Worm (Caenorhabditis elegans) whole organism, L3 larva: ENCODE measurements around the gene mrps-18A.

Source experiments
- daf-12 ChIP-seq: fragments of 150-350 bp; optimal IDR thresholded peaks from 2 replicates; lab custom pipeline; 2014; ENCODE audit warnings: missing biosample characterization, missing genetic modification reagents, missing genetic modification characterization
- elt-1 ChIP-seq: fragments of 150-350 bp; optimal IDR thresholded peaks from 2 replicates; lab custom pipeline; 2014; ENCODE audit warnings: missing biosample characterization, missing genetic modification characterization
- fkh-10 ChIP-seq: sonication (generic microtip); optimal IDR thresholded peaks from 2 replicates; lab custom pipeline; 2017; ENCODE audit warnings: missing biosample characterization, missing genetic modification reagents, missing genetic modification characterization
- nfya-1 ChIP-seq: sonication (generic microtip); optimal IDR thresholded peaks from 2 replicates; lab custom pipeline; 2017; ENCODE audit warnings: missing genetic modification characterization, mild to moderate bottlenecking, missing compliant biosample characterization, antibody characterized with exemption, moderate library complexity; ENCODE audit not compliant: insufficient read depth
- nhr-12 ChIP-seq: fragments of 150-350 bp; optimal IDR thresholded peaks from 2 replicates; lab custom pipeline; 2014; ENCODE audit warnings: missing biosample characterization, missing genetic modification characterization
- nhr-25 ChIP-seq: sonication (generic microtip); optimal IDR thresholded peaks from 2 replicates; lab custom pipeline; 2017; ENCODE audit warnings: missing biosample characterization, missing genetic modification characterization
- nhr-77 ChIP-seq: fragments of 150-350 bp; optimal IDR thresholded peaks from 2 replicates; lab custom pipeline; 2014; ENCODE audit warnings: missing biosample characterization, missing genetic modification characterization
- skn-1 ChIP-seq: fragments of 150-350 bp; optimal IDR thresholded peaks from 2 replicates; lab custom pipeline; 2014; ENCODE audit warnings: missing biosample characterization, missing genetic modification characterization

DNA sequence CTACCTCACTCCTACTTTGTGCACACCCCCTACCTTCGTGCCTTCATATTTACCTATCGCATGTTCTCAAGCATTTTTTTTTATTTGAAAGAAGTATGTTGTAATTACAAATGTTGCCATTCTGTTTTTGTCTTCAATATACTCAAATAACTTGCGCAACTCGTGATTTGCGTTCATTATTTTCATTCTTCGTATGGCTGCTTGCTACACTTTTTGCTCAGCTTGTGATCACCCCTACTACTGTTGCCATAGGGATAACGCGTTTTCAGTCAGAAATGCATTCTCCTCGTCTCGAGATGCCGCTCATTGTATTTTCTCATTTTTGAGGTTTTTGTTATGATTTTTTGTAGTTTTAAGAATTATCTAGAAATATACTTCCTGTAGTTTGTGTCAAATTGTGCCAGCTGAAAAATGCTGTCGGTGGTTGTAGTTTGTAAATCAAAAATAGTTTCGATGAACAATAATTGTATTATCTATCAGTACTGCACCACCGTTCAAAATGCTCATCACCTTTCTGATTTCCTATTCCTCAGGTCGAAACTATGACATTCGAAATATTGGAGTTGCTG lies 9.0 kb downstream of the mrps-18A start, which contains the start of gene F10E9.1:
- TF ChIP-seq nhr-25 (tag; lab: Kevin White, UChicago) (no peak), nhr-12 (no peak), daf-12 (tag; lab: Kevin White, UChicago) (no peak), nfya-1 (tag; lab: Kevin White, UChicago) (no peak), skn-1 (tag; lab: Kevin White, UChicago) (no peak), elt-1 (no peak), nhr-77 (tag; lab: Kevin White, UChicago) (no peak), fkh-10 (no peak)
